Worm (Caenorhabditis elegans) whole organism, young adult: Measurements from ENCODE around the gene ZK546.5.

Experiments
- F22D6.2 ChIP-seq: sonication (generic microtip); optimal IDR thresholded peaks from 2 replicates; lab custom pipeline; 2016; ENCODE audit warnings: mild to moderate bottlenecking, missing genetic modification characterization, missing compliant biosample characterization
- F37B4.10 ChIP-seq: fragments of 200-800 bp; sonication (Bioruptor generic); IDR thresholded peaks from 2 replicates; pipeline ENCODE4 v1.3.6; 2022; ENCODE audit warnings: missing genetic modification characterization, missing compliant biosample characterization
- F39B2.1 ChIP-seq: fragments of 200-800 bp; sonication (Bioruptor generic); IDR thresholded peaks from 2 replicates; pipeline ENCODE4 v1.3.6; 2022; ENCODE audit warnings: missing genetic modification reagents, missing genetic modification characterization, missing compliant biosample characterization
- Y56A3A.18 ChIP-seq: fragments of 200-800 bp; sonication (Bioruptor generic); IDR thresholded peaks from 2 replicates; pipeline ENCODE4 v1.3.6; 2022; ENCODE audit warnings: missing genetic modification reagents, missing genetic modification characterization, missing compliant biosample characterization
- ama-1 ChIP-seq, 3 experiments: fragments of 150-350 bp in 1 of 3; sonication (generic microtip) in 2 of 3; optimal IDR thresholded peaks; 2 replicates each; lab custom pipeline; 2014 to 2018; ENCODE audit warnings: missing biosample characterization in 2 of 3, missing genetic modification characterization in 2 of 3, missing genetic modification reagents in 2 of 3
- aptf-2 ChIP-seq: fragments of 200-800 bp; sonication (Bioruptor generic); conservative IDR thresholded peaks from 2 replicates; pipeline ENCODE4 v1.3.6; 2022; ENCODE audit warnings: missing genetic modification reagents, missing genetic modification characterization, missing compliant biosample characterization
- attf-3 ChIP-seq: fragments of 200-800 bp; sonication (Bioruptor generic); conservative IDR thresholded peaks from 2 replicates; pipeline ENCODE4 v1.3.6; 2022; ENCODE audit warnings: missing genetic modification reagents, missing genetic modification characterization, missing compliant biosample characterization
- attf-5 ChIP-seq: fragments of 200-800 bp; sonication (Bioruptor generic); optimal IDR thresholded peaks from 2 replicates; lab custom pipeline; 2018; ENCODE audit warnings: mild to moderate bottlenecking, missing genetic modification characterization, missing compliant biosample characterization
- nfya-2 ChIP-seq: fragments of 200-800 bp; sonication (Bioruptor generic); IDR thresholded peaks from 2 replicates; pipeline ENCODE4 v1.3.6; 2022; ENCODE audit warnings: missing genetic modification reagents, missing genetic modification characterization, missing compliant biosample characterization
- ztf-18 ChIP-seq: sonication (generic microtip); optimal IDR thresholded peaks from 2 replicates; lab custom pipeline; 2016; ENCODE audit warnings: missing genotype, mild to moderate bottlenecking, missing genetic modification characterization, missing compliant biosample characterization

DNA sequence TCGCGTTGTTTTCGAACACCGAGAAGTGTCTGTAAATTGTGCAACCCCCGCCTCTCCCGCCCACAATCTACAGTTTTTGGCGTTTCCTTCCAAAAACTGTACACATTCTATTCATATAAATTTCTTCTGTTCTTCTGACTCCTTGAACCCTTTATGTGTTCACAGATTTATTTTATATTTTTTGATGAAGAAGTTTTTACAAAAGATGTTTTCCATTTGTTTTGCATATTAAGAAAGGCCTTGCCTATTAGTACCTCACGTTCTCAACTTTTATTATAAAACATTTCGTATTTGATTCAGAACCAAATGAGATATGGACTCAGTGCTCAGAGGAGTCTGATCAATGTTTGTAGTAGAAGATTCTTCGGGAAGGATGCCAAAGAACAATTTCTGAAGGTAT lies 17.7 kb downstream of the ZK546.5 start, which contains the start of gene ndx-3:
- TF ChIP-seq nfya-2 (GFP tag; lab: Robert Waterston, UW) (no peak), attf-3 (no peak), F39B2.1 (no peak), ztf-18 (tag; lab: Kevin White, UChicago) (no peak), F22D6.2 (tag; lab: Kevin White, UChicago) (no peak), ama-1 (optimal IDR thresholded peaks at IDR 0.05; lab: Kevin White, UChicago) (no peak), ama-1 (GFP tag; optimal IDR thresholded peaks at IDR 0.05; lab: Kevin White, UChicago) (no peak), Y56A3A.18 (no peak), attf-5 (GFP tag; lab: Kevin White, UChicago) (no peak), aptf-2 (GFP tag; lab: Robert Waterston, UW) (no peak), F37B4.10 (no peak)
